Worm (Caenorhabditis elegans): ENCODE measurements around the gene lim-6.
A peak's percentile ranks its signal among the peaks of the same experiment; 100 is the strongest.

lim-6 gene

ce11 chrX:1064064-1064463 is 8.2 kb upstream of the lim-6 start (continued):
- TF ChIP-seq lsy-2 (tag; optimal IDR thresholded peaks at IDR 0.05) (peak in 1 of 2 experiments; percentile 49), ceh-90 (tag; optimal IDR thresholded peaks at IDR 0.05) (no peak), egl-13 (tag; optimal IDR thresholded peaks at IDR 0.05) (peak; percentile 36), fkh-8 (tag; optimal IDR thresholded peaks at IDR 0.05) (peak; percentile 66), aha-1 (tag; optimal IDR thresholded peaks at IDR 0.05) (no peak), zip-4 (GFP tag; optimal IDR thresholded peaks at IDR 0.05) (no peak), lin-13 (GFP tag; optimal IDR thresholded peaks at IDR 0.05) (no peak), hpl-2 (GFP tag; optimal IDR thresholded peaks at IDR 0.05) (no peak), zag-1 (tag; optimal IDR thresholded peaks at IDR 0.05) (no peak), nhr-71 (tag; optimal IDR thresholded peaks at IDR 0.05) (peak; percentile 77), xbp-1 (tag; optimal IDR thresholded peaks at IDR 0.05) (peak; percentile 21), dpl-1 (GFP tag; optimal IDR thresholded peaks at IDR 0.05) (no peak), pag-3 (tag; optimal IDR thresholded peaks at IDR 0.05; ENCODE audit: borderline replicate concordance, insufficient read depth) (no peak), ceh-88 (GFP tag; IDR thresholded peaks at IDR 0.05) (no peak), C16A3.4 (tag; optimal IDR thresholded peaks at IDR 0.05) (no peak), nhr-237 (tag; optimal IDR thresholded peaks at IDR 0.05) (no peak), mab-9 (GFP tag; IDR thresholded peaks at IDR 0.05) (no peak), ets-5 (GFP tag; IDR thresholded peaks at IDR 0.05) (no peak), sox-4 (tag; optimal IDR thresholded peaks at IDR 0.05) (no peak), snpc-4 (tag; optimal IDR thresholded peaks at IDR 0.05) (no peak), pax-3 (tag; optimal IDR thresholded peaks at IDR 0.05) (no peak), jun-1 (tag; optimal IDR thresholded peaks at IDR 0.05) (peak; percentile 11), ces-1 (GFP tag; optimal IDR thresholded peaks at IDR 0.05) (no peak), ceh-63 (GFP tag; optimal IDR thresholded peaks at IDR 0.05) (no peak), hlh-17 (GFP tag; optimal IDR thresholded peaks at IDR 0.05; ENCODE audit: borderline replicate concordance) (no peak), unc-130 (tag; optimal IDR thresholded peaks at IDR 0.05) (no peak), unc-86 (tag; optimal IDR thresholded peaks at IDR 0.05) (peak; percentile 57), nhr-11 (tag; optimal IDR thresholded peaks at IDR 0.05) (no peak), unc-98 (GFP tag; IDR thresholded peaks at IDR 0.05) (no peak), blmp-1 (tag; optimal IDR thresholded peaks at IDR 0.05) (no peak), irx-1 (tag; optimal IDR thresholded peaks at IDR 0.05) (peak; percentile 23), ztf-11 (tag; optimal IDR thresholded peaks at IDR 0.05) (peak in 1 of 2 experiments; percentile 17), fkh-4 (tag; optimal IDR thresholded peaks at IDR 0.05; ENCODE audit: borderline replicate concordance) (no peak), ama-1 (optimal IDR thresholded peaks at IDR 0.05) (no peak), nhr-28 (tag; optimal IDR thresholded peaks at IDR 0.05) (no peak), ceh-82 (tag; optimal IDR thresholded peaks at IDR 0.05) (peak; percentile 4 to 51 (median 43)), nhr-90 (tag; optimal IDR thresholded peaks at IDR 0.05; ENCODE audit: poor library complexity) (no peak), efl-1 (optimal IDR thresholded peaks at IDR 0.05) (peak in 1 of 2 experiments; percentile 20), efl-1 (GFP tag; optimal IDR thresholded peaks at IDR 0.05 in 1 of 2) (peak in 1 of 2 experiments; percentile 92), ztf-4 (tag; optimal IDR thresholded peaks at IDR 0.05) (peak; percentile 22), nhr-19 (GFP tag; conservative IDR thresholded peaks at IDR 0.05) (peak; percentile 44), unc-62 (GFP tag; optimal IDR thresholded peaks at IDR 0.05) (no peak), alr-1 (tag; optimal IDR thresholded peaks at IDR 0.05; ENCODE audit: borderline replicate concordance) (no peak), sup-37 (GFP tag; optimal IDR thresholded peaks at IDR 0.05) (no peak), mdl-1 (tag; optimal IDR thresholded peaks at IDR 0.05) (peak in 1 of 2 experiments; percentile 31), nhr-47 (tag; optimal IDR thresholded peaks at IDR 0.05) (peak; percentile 70), swsn-7 (tag; optimal IDR thresholded peaks at IDR 0.05) (peak; percentile 62), nhr-12 (tag; optimal IDR thresholded peaks at IDR 0.05) (no peak), mef-2 (tag; optimal IDR thresholded peaks at IDR 0.05) (peak; percentile 24), efl-3 (GFP tag; optimal IDR thresholded peaks at IDR 0.05) (no peak), nhr-76 (tag; optimal IDR thresholded peaks at IDR 0.05) (no peak), lin-39 (tag; optimal IDR thresholded peaks at IDR 0.05) (no peak), lir-3 (tag; optimal IDR thresholded peaks at IDR 0.05; ENCODE audit: poor library complexity) (no peak), hlh-4 (tag; optimal IDR thresholded peaks at IDR 0.05) (no peak)

All from whole organism, L1 larva.